Fruit fly (Drosophila melanogaster) whole organism, pupa: Measurements from ENCODE around the gene vret.
A peak's percentile ranks its signal among the peaks of the same experiment; 100 is the strongest.

ENCODE experiments used
- CG10348 ChIP-seq: fragments of 200-800 bp; sonication (Bioruptor generic); IDR thresholded peaks from 2 replicates; pipeline ENCODE4 v1.3.6; 2022; ENCODE audit warnings: missing biosample characterization, missing genetic modification characterization
- CG12605 ChIP-seq: fragments of 200-800 bp; sonication (Bioruptor generic); IDR thresholded peaks from 2 replicates; pipeline ENCODE4 v1.3.6; 2022; ENCODE audit warnings: missing biosample characterization, missing genetic modification characterization
- CG13204 ChIP-seq: fragments of 200-800 bp; sonication (Bioruptor generic); optimal IDR thresholded peaks from 2 replicates; lab custom pipeline; 2018; ENCODE audit warnings: missing biosample characterization, mild to moderate bottlenecking, missing genetic modification characterization, moderate library complexity
- CG14655 ChIP-seq: fragments of 200-800 bp; sonication (Bioruptor generic); optimal IDR thresholded peaks from 3 replicates; lab custom pipeline; 2017; ENCODE audit warnings: mild to moderate bottlenecking, missing biosample characterization, missing genetic modification reagents, missing genetic modification characterization
- CG15710 ChIP-seq: fragments of 200-800 bp; sonication (Bioruptor generic); optimal IDR thresholded peaks from 2 replicates; lab custom pipeline; 2018; ENCODE audit warnings: missing biosample characterization, mild to moderate bottlenecking, missing genetic modification characterization, moderate library complexity
- CG17806 ChIP-seq: fragments of 200-800 bp; sonication (Bioruptor generic); optimal IDR thresholded peaks from 2 replicates; lab custom pipeline; 2018; ENCODE audit warnings: missing biosample characterization, mild to moderate bottlenecking, missing genetic modification characterization, moderate library complexity
- CG32121 ChIP-seq: fragments of 200-800 bp; sonication (Bioruptor generic); IDR thresholded peaks from 2 replicates; pipeline ENCODE4 v1.3.6; 2022; ENCODE audit warnings: missing biosample characterization, missing genetic modification characterization
- CG34367 ChIP-seq: fragments of 200-800 bp; sonication (Bioruptor generic); optimal IDR thresholded peaks from 2 replicates; lab custom pipeline; 2018; ENCODE audit warnings: missing biosample characterization, mild to moderate bottlenecking, missing genetic modification characterization
- CG4496 ChIP-seq: fragments of 200-800 bp; sonication (Bioruptor generic); IDR thresholded peaks from 3 replicates; pipeline ENCODE4 v1.3.6; 2022; ENCODE audit warnings: missing biosample characterization, missing genetic modification characterization
- CG8159 ChIP-seq: fragments of 200-800 bp; sonication (Bioruptor generic); optimal IDR thresholded peaks from 3 replicates; lab custom pipeline; 2018; ENCODE audit warnings: missing biosample characterization, mild to moderate bottlenecking, missing genetic modification characterization, moderate library complexity
- CG8301 ChIP-seq: fragments of 200-800 bp; sonication (Bioruptor generic); optimal IDR thresholded peaks from 2 replicates; lab custom pipeline; 2018; ENCODE audit warnings: missing biosample characterization, mild to moderate bottlenecking, missing genetic modification characterization
- CG9948 ChIP-seq: fragments of 200-800 bp; sonication (Bioruptor generic); optimal IDR thresholded peaks from 2 replicates; lab custom pipeline; 2018; ENCODE audit warnings: missing biosample characterization, mild to moderate bottlenecking, missing genetic modification characterization, moderate library complexity
- D1 ChIP-seq: fragments of 200-800 bp; sonication (Bioruptor generic); optimal IDR thresholded peaks from 2 replicates; lab custom pipeline; 2018; ENCODE audit warnings: missing biosample characterization, mild to moderate bottlenecking, missing genetic modification characterization, moderate library complexity
- EcR ChIP-seq: fragments of 200-800 bp; sonication (Bioruptor generic); optimal IDR thresholded peaks from 3 replicates; lab custom pipeline; 2019; ENCODE audit warnings: missing biosample characterization, missing genetic modification characterization, mild to moderate bottlenecking, moderate library complexity, missing genetic modification reagents
- Ets98B ChIP-seq: fragments of 200-800 bp; sonication (Bioruptor generic); IDR thresholded peaks from 2 replicates; pipeline ENCODE4 v1.3.6; 2022; ENCODE audit warnings: missing biosample characterization, missing genetic modification characterization
- Pif1A ChIP-seq: fragments of 200-800 bp; sonication (Bioruptor generic); optimal IDR thresholded peaks from 3 replicates; lab custom pipeline; 2016; ENCODE audit warnings: missing biosample characterization, missing genetic modification characterization
- Pif1B ChIP-seq: fragments of 200-800 bp; sonication (Bioruptor generic); optimal IDR thresholded peaks from 3 replicates; lab custom pipeline; 2016; ENCODE audit warnings: missing biosample characterization, missing genetic modification characterization
- Snoo ChIP-seq: fragments of 200-800 bp; sonication (Bioruptor generic); optimal IDR thresholded peaks from 3 replicates; lab custom pipeline; 2017; ENCODE audit warnings: missing biosample characterization, mild to moderate bottlenecking, missing genetic modification characterization, inconsistent platforms
- fd96Ca ChIP-seq: fragments of 200-800 bp; sonication (Bioruptor generic); IDR thresholded peaks from 3 replicates; pipeline ENCODE4 v1.3.6; 2022; ENCODE audit warnings: missing biosample characterization, missing genetic modification characterization
- gl ChIP-seq: fragments of 200-800 bp; sonication (Bioruptor generic); optimal IDR thresholded peaks from 2 replicates; lab custom pipeline; 2018; ENCODE audit warnings: missing biosample characterization, mild to moderate bottlenecking, missing genetic modification characterization
- rn ChIP-seq: fragments of 200-800 bp; sonication (Bioruptor generic); IDR thresholded peaks from 2 replicates; pipeline ENCODE4 v1.3.6; 2022; ENCODE audit warnings: missing biosample characterization, missing genetic modification characterization

Gene vret

dm6 chr3R:22748956-22749355, 3.6 kb upstream of the vret start, which contains the start of gene CG31139:
CG31139 (minus strand) TSS chr3R:22749056.
- TF ChIP-seq Pif1B (no peak), Snoo (tag; lab: Kevin White, UChicago) (no peak), gl (tag; lab: Kevin White, UChicago) (no peak), CG13204 (GFP tag; lab: Kevin White, UChicago) (no peak)
- TF ChIP-seq, all 21 proteins: peak for 0

dm6 chr3R:22747423-22748090, 2.2 kb upstream of the vret start, which contains the start of gene CG17141:
CG17141 (minus strand) TSS chr3R:22747599.
- TF ChIP-seq gl (tag; lab: Kevin White, UChicago) (no peak), Pif1B (no peak), EcR (GFP tag; lab: Kevin White, UChicago) (no peak), CG9948 (tag; lab: Kevin White, UChicago) (no peak)

dm6 chr3R:22740930-22741329, 4.5 kb downstream of the vret start, which contains the start of the genes Dcr-1 and CG6985:
Dcr-1 (minus strand) TSS chr3R:22741091.
CG6985 (plus strand) TSS chr3R:22741150.
- TF ChIP-seq CG10348 (no peak), D1 (no peak), EcR (GFP tag; lab: Kevin White, UChicago) (no peak), CG8301 (tag; lab: Kevin White, UChicago) (no peak), Ets98B (GFP tag; lab: Robert Waterston, UW) (no peak), CG15710 (tag; lab: Kevin White, UChicago) (no peak), CG4496 (GFP tag; lab: Robert Waterston, UW) (no peak), CG9948 (tag; lab: Kevin White, UChicago) (no peak), CG12605 (GFP tag; lab: Robert Waterston, UW) (no peak)

dm6 chr3R:22733751-22734150, 11.6 kb downstream of the vret start, which contains the start of gene Takl2:
Takl2 (minus strand) TSS chr3R:22733851.
- TF ChIP-seq Pif1A, result no peak
- no peak for TF ChIP-seq EcR (GFP tag; lab: Kevin White, UChicago)
- no peak for TF ChIP-seq gl (tag; lab: Kevin White, UChicago)
- TF ChIP-seq D1, result no peak
- TF ChIP-seq CG8301 (tag; lab: Kevin White, UChicago), result no peak
- no peak for TF ChIP-seq CG9948 (tag; lab: Kevin White, UChicago)
- TF ChIP-seq CG34367 (tag; lab: Kevin White, UChicago), result no peak
- TF ChIP-seq CG12605 (GFP tag; lab: Robert Waterston, UW), result no peak
- TF ChIP-seq CG8159 (tag; lab: Kevin White, UChicago), result no peak
- TF ChIP-seq CG15710 (tag; lab: Kevin White, UChicago), result no peak
- TF ChIP-seq CG17806 (tag; lab: Kevin White, UChicago), result no peak
- TF ChIP-seq CG4496 (GFP tag; lab: Robert Waterston, UW), result no peak

- TF ChIP-seq CG8159 (tag; lab: Kevin White, UChicago) (no peak), gl (tag; lab: Kevin White, UChicago) (no peak), Pif1B (no peak), CG13204 (GFP tag; lab: Kevin White, UChicago) (no peak), fd96Ca (no peak), CG34367 (tag; lab: Kevin White, UChicago) (no peak), rn (no peak), CG17806 (tag; lab: Kevin White, UChicago) (no peak), CG10348 (no peak), EcR (GFP tag; lab: Kevin White, UChicago) (no peak), CG32121 (GFP tag; lab: Robert Waterston, UW) (no peak)
Measured at dm6 chr3R:22732995-22733394, 12.4 kb downstream of the vret start.

- TF ChIP-seq Pif1B, result no peak
- TF ChIP-seq Ets98B (GFP tag; lab: Robert Waterston, UW), result peak; percentile 70
- peak; percentile 55; the same call in 1 of the 2 replicates for TF ChIP-seq CG12605 (GFP tag; lab: Robert Waterston, UW)
- no peak for TF ChIP-seq CG8159 (tag; lab: Kevin White, UChicago)
- peak; percentile 27 for TF ChIP-seq CG17806 (tag; lab: Kevin White, UChicago)
- no peak for TF ChIP-seq CG13204 (GFP tag; lab: Kevin White, UChicago)
- TF ChIP-seq CG34367 (tag; lab: Kevin White, UChicago), result peak; percentile 31
- peak; percentile 53 for TF ChIP-seq CG9948 (tag; lab: Kevin White, UChicago)
- no peak for TF ChIP-seq gl (tag; lab: Kevin White, UChicago)
- no peak for TF ChIP-seq CG15710 (tag; lab: Kevin White, UChicago)
- TF ChIP-seq CG14655 (GFP tag; lab: Kevin White, UChicago), result no peak
- TF ChIP-seq rn, result 0 out of 2 replicates have a peak, but pooled peaks have one; percentile 6
- TF ChIP-seq CG4496 (GFP tag; lab: Robert Waterston, UW), result peak; percentile 80
- TF ChIP-seq Pif1A, result no peak
- TF ChIP-seq D1, result no peak
- TF ChIP-seq EcR (GFP tag; lab: Kevin White, UChicago), result no peak
- TF ChIP-seq fd96Ca, result no peak
- TF ChIP-seq CG10348, result no peak
- TF ChIP-seq CG8301 (tag; lab: Kevin White, UChicago), result peak; percentile 64
- TF ChIP-seq Snoo (tag; lab: Kevin White, UChicago), result no peak
- TF ChIP-seq CG32121 (GFP tag; lab: Robert Waterston, UW), result peak; percentile 51; the same call in 1 of the 2 replicates
Measured at dm6 chr3R:22727857-22728256, 17.5 kb downstream of the vret start.
